Fruit fly (Drosophila melanogaster) whole organism, embryonic: ENCODE data around the gene Alg2.

ENCODE experiments used
- Aef1 ChIP-seq: fragments of 200-800 bp; sonication (Bioruptor generic); IDR thresholded peaks from 3 replicates; pipeline ENCODE4 v1.3.6; 2022; ENCODE audit warnings: missing biosample characterization, missing genetic modification characterization
- CG10267 ChIP-seq: fragments of 200-800 bp; sonication (Bioruptor generic); optimal IDR thresholded peaks from 2 replicates; lab custom pipeline; 2018; ENCODE audit warnings: missing biosample characterization, mild to moderate bottlenecking, missing genetic modification characterization, moderate library complexity
- CG11085 ChIP-seq: fragments of 200-800 bp; sonication (Bioruptor generic); IDR thresholded peaks from 2 replicates; pipeline ENCODE4 v1.3.6; 2022; ENCODE audit warnings: missing biosample characterization, missing genetic modification characterization
- CG1233 ChIP-seq: fragments of 200-800 bp; sonication (Bioruptor generic); optimal IDR thresholded peaks from 4 replicates; lab custom pipeline; 2018; ENCODE audit warnings: missing biosample characterization, mild to moderate bottlenecking, missing genetic modification characterization
- CG13775 ChIP-seq: fragments of 200-800 bp; sonication (Bioruptor generic); optimal IDR thresholded peaks from 3 replicates; lab custom pipeline; 2017; ENCODE audit warnings: missing biosample characterization, mild to moderate bottlenecking, missing genetic modification characterization
- CG15073 ChIP-seq: fragments of 200-800 bp; sonication (Bioruptor generic); optimal IDR thresholded peaks from 2 replicates; lab custom pipeline; 2016; ENCODE audit warnings: missing biosample characterization, missing genetic modification characterization
- CG16813 ChIP-seq: fragments of 200-800 bp; sonication (Bioruptor generic); IDR thresholded peaks from 3 replicates; pipeline ENCODE4 v1.3.6; 2022; ENCODE audit warnings: missing biosample characterization, missing genetic modification characterization; ENCODE audit not compliant: partially characterized antibody
- CG1832 ChIP-seq: fragments of 200-800 bp; sonication (Bioruptor generic); optimal IDR thresholded peaks from 2 replicates; lab custom pipeline; 2017; ENCODE audit warnings: missing biosample characterization, mild to moderate bottlenecking, missing genetic modification characterization, inconsistent platforms
- CG32532 ChIP-seq: fragments of 200-800 bp; sonication (Bioruptor generic); IDR thresholded peaks from 2 replicates; pipeline ENCODE4 v1.3.6; 2022; ENCODE audit warnings: missing biosample characterization, missing genetic modification characterization
- CG3726 ChIP-seq: fragments of 200-800 bp; sonication (Bioruptor generic); IDR thresholded peaks from 3 replicates; pipeline ENCODE4, ENCODE4 v1.3.6; 2022; ENCODE audit warnings: missing biosample characterization, missing genetic modification characterization
- CG4360 ChIP-seq: fragments of 200-800 bp; sonication (Bioruptor generic); IDR thresholded peaks from 2 replicates; pipeline ENCODE4 v1.3.6; 2022; ENCODE audit warnings: missing biosample characterization, missing genetic modification characterization
- CG6254 ChIP-seq: fragments of 200-800 bp; sonication (Bioruptor generic); optimal IDR thresholded peaks from 3 replicates; lab custom pipeline; 2017; ENCODE audit warnings: mild to moderate bottlenecking, missing biosample characterization, missing genetic modification reagents, missing genetic modification characterization
- CG8765 ChIP-seq: fragments of 200-800 bp; sonication (Bioruptor generic); IDR thresholded peaks from 2 replicates; pipeline ENCODE4 v1.3.6; 2022; ENCODE audit warnings: missing biosample characterization, missing genetic modification characterization
- CG9797 ChIP-seq: fragments of 200-800 bp; sonication (Bioruptor generic); optimal IDR thresholded peaks from 3 replicates; lab custom pipeline; 2018; ENCODE audit warnings: missing biosample characterization, mild to moderate bottlenecking, missing genetic modification characterization
- CG9932 ChIP-seq: fragments of 200-800 bp; sonication (Bioruptor generic); IDR thresholded peaks from 2 replicates; pipeline ENCODE4 v1.3.6; 2022; ENCODE audit warnings: missing biosample characterization, missing genetic modification characterization
- CkIIα-i1 ChIP-seq: fragments of 200-800 bp; sonication (Bioruptor generic); IDR thresholded peaks from 2 replicates; pipeline ENCODE4 v1.3.6; 2022; ENCODE audit warnings: missing biosample characterization, missing genetic modification characterization
- Dek ChIP-seq: fragments of 200-800 bp; sonication (Bioruptor generic); optimal IDR thresholded peaks from 3 replicates; lab custom pipeline; 2019; ENCODE audit warnings: missing biosample characterization, mild to moderate bottlenecking, missing genetic modification characterization, moderate library complexity
- Dfd ChIP-seq, 2 experiments: fragments of >200 bp; optimal IDR thresholded peaks; 2 replicates each; lab custom pipeline; 2017; ENCODE audit warnings: missing biosample characterization in 2 of 2, missing genetic modification characterization in 2 of 2
- Dp ChIP-seq: fragments of 200-800 bp; sonication (Bioruptor generic); optimal IDR thresholded peaks from 2 replicates; lab custom pipeline; 2018; ENCODE audit warnings: missing biosample characterization, mild to moderate bottlenecking, missing genetic modification characterization, moderate library complexity
- E2f1 ChIP-seq: fragments of 200-800 bp; sonication (Bioruptor generic); IDR thresholded peaks from 2 replicates; pipeline ENCODE4 v1.3.6; 2022; ENCODE audit warnings: missing biosample characterization, missing genetic modification characterization
- H2.0 ChIP-seq: fragments of 200-800 bp; sonication (Bioruptor generic); IDR thresholded peaks from 2 replicates; pipeline ENCODE4 v1.3.6; 2022; ENCODE audit warnings: missing biosample characterization, missing genetic modification characterization
- Jarid2 ChIP-seq: fragments of 200-800 bp; sonication (Bioruptor generic); optimal IDR thresholded peaks from 3 replicates; lab custom pipeline; 2017; ENCODE audit warnings: mild to moderate bottlenecking, missing biosample characterization, missing genetic modification reagents, missing genetic modification characterization
- Lim3 ChIP-seq: fragments of 200-800 bp; sonication (Bioruptor generic); IDR thresholded peaks from 2 replicates; pipeline ENCODE4 v1.3.6; 2022; ENCODE audit warnings: missing biosample characterization, missing genetic modification characterization
- MESR4 ChIP-seq: fragments of 200-800 bp; sonication (Bioruptor generic); optimal IDR thresholded peaks from 2 replicates; lab custom pipeline; 2018; ENCODE audit warnings: missing biosample characterization, mild to moderate bottlenecking, missing genetic modification characterization, moderate library complexity
- Med ChIP-seq: fragments of 200-800 bp; sonication (Bioruptor generic); peaks from one replicate; lab custom pipeline; 2016; ENCODE audit warnings: missing biosample characterization, missing genetic modification characterization, mild to moderate bottlenecking, inconsistent platforms, moderate library complexity
- PHDP ChIP-seq: fragments of 200-800 bp; sonication (Bioruptor generic); optimal IDR thresholded peaks from 3 replicates; lab custom pipeline; 2018; ENCODE audit warnings: missing biosample characterization, mild to moderate bottlenecking, missing genetic modification characterization, moderate library complexity
- Rfx ChIP-seq: fragments of 200-800 bp; sonication (Bioruptor generic); IDR thresholded peaks from 2 replicates; pipeline ENCODE4 v1.3.6; 2022; ENCODE audit warnings: missing biosample characterization, missing genetic modification characterization
- Scr ChIP-seq: fragments of 200-800 bp; sonication (Bioruptor generic); IDR thresholded peaks from 2 replicates; pipeline ENCODE4 v1.3.6; 2022; ENCODE audit warnings: missing biosample characterization, missing genetic modification characterization; ENCODE audit not compliant: partially characterized antibody
- TFAM ChIP-seq: fragments of 200-800 bp; sonication (Bioruptor generic); optimal IDR thresholded peaks from 2 replicates; lab custom pipeline; 2017; ENCODE audit warnings: missing biosample characterization, missing genetic modification characterization, inconsistent platforms
- aop ChIP-seq: fragments of 200-800 bp; sonication (Bioruptor generic); IDR thresholded peaks from 2 replicates; pipeline ENCODE4 v1.3.6; 2022; ENCODE audit warnings: missing biosample characterization, missing genetic modification characterization
- ap ChIP-seq: fragments of 200-800 bp; sonication (Bioruptor generic); IDR thresholded peaks from 2 replicates; pipeline ENCODE4 v1.3.6; 2022; ENCODE audit warnings: missing biosample characterization, missing genetic modification characterization
- ato ChIP-seq: fragments of 200-800 bp; sonication (Bioruptor generic); IDR thresholded peaks from 2 replicates; pipeline ENCODE4 v1.3.6; 2022; ENCODE audit warnings: missing biosample characterization, missing genetic modification characterization; ENCODE audit not compliant: partially characterized antibody
- danr ChIP-seq: fragments of 200-800 bp; sonication (Bioruptor generic); IDR thresholded peaks from 2 replicates; pipeline ENCODE4 v1.3.6; 2022; ENCODE audit warnings: missing biosample characterization, missing genetic modification characterization
- dimm ChIP-seq: fragments of 200-800 bp; sonication (Bioruptor generic); IDR thresholded peaks from 2 replicates; pipeline ENCODE4 v1.3.6; 2022; ENCODE audit warnings: missing biosample characterization, missing genetic modification characterization
- dmrt99B ChIP-seq: fragments of 200-800 bp; sonication (Bioruptor generic); optimal IDR thresholded peaks from 2 replicates; lab custom pipeline; 2018; ENCODE audit warnings: missing biosample characterization, mild to moderate bottlenecking, missing genetic modification characterization, moderate library complexity
- en ChIP-seq: fragments of 200-800 bp; sonication (Bioruptor generic); optimal IDR thresholded peaks from 2 replicates; lab custom pipeline; 2016; ENCODE audit warnings: missing biosample characterization, missing genetic modification characterization
- eve ChIP-seq, 2 experiments: fragments of >200 bp; optimal IDR thresholded peaks; 2 replicates each; lab custom pipeline; 2017; ENCODE audit warnings: missing biosample characterization in 2 of 2, missing genetic modification characterization in 2 of 2
- exex ChIP-seq: fragments of 200-800 bp; sonication (Bioruptor generic); optimal IDR thresholded peaks from 4 replicates; lab custom pipeline; 2018; ENCODE audit warnings: missing biosample characterization, mild to moderate bottlenecking, missing genetic modification characterization, moderate library complexity
- ftz-f1 ChIP-seq: fragments of 200-800 bp; sonication (Bioruptor generic); optimal IDR thresholded peaks from 2 replicates; lab custom pipeline; 2016; ENCODE audit warnings: missing biosample characterization, missing genetic modification characterization
- fu2 ChIP-seq: fragments of 200-800 bp; sonication (Bioruptor generic); optimal IDR thresholded peaks from 2 replicates; lab custom pipeline; 2016; ENCODE audit warnings: missing biosample characterization, missing genetic modification characterization
- hbn ChIP-seq: fragments of 200-800 bp; sonication (Bioruptor generic); IDR thresholded peaks from 2 replicates; pipeline ENCODE4 v1.3.6; 2022; ENCODE audit warnings: missing biosample characterization, missing genetic modification characterization; ENCODE audit not compliant: partially characterized antibody
- ken ChIP-seq: fragments of 200-800 bp; sonication (Bioruptor generic); IDR thresholded peaks from 3 replicates; pipeline ENCODE4 v1.3.6; 2022; ENCODE audit warnings: missing biosample characterization, missing genetic modification characterization
- luna ChIP-seq: fragments of 200-800 bp; sonication (Bioruptor generic); optimal IDR thresholded peaks from 2 replicates; lab custom pipeline; 2016; ENCODE audit warnings: missing biosample characterization, missing genetic modification characterization
- org-1 ChIP-seq: fragments of 200-800 bp; sonication (Bioruptor generic); optimal IDR thresholded peaks from 2 replicates; lab custom pipeline; 2017; ENCODE audit warnings: missing biosample characterization, missing genetic modification characterization
- pb ChIP-seq: fragments of 200-800 bp; sonication (Bioruptor generic); optimal IDR thresholded peaks from 3 replicates; lab custom pipeline; 2016; ENCODE audit warnings: missing biosample characterization, missing genetic modification characterization
- peb ChIP-seq: fragments of 200-800 bp; sonication (Bioruptor generic); IDR thresholded peaks from 2 replicates; pipeline ENCODE4 v1.3.6; 2022; ENCODE audit warnings: missing biosample characterization, missing genetic modification characterization
- ranshi ChIP-seq: fragments of 200-800 bp; sonication (Bioruptor generic); IDR thresholded peaks from 2 replicates; pipeline ENCODE4 v1.3.6; 2022; ENCODE audit warnings: missing biosample characterization, missing genetic modification characterization
- sr ChIP-seq: fragments of 200-800 bp; sonication (Bioruptor generic); IDR thresholded peaks from 3 replicates; pipeline ENCODE4 v1.3.6; 2022; ENCODE audit warnings: missing biosample characterization, missing genetic modification characterization
- unpg ChIP-seq: fragments of 200-800 bp; sonication (Bioruptor generic); optimal IDR thresholded peaks from 3 replicates; lab custom pipeline; 2018; ENCODE audit warnings: missing biosample characterization, mild to moderate bottlenecking, missing genetic modification characterization, moderate library complexity
- vfl ChIP-seq: fragments of 200-800 bp; sonication (Bioruptor generic); optimal IDR thresholded peaks from 2 replicates; lab custom pipeline; 2016; ENCODE audit warnings: missing biosample characterization, missing genetic modification characterization
- zen ChIP-seq: fragments of 200-800 bp; sonication (Bioruptor generic); optimal IDR thresholded peaks from 3 replicates; lab custom pipeline; 2018; ENCODE audit warnings: missing biosample characterization, mild to moderate bottlenecking, missing genetic modification characterization, moderate library complexity

The Alg2 gene

DNA sequence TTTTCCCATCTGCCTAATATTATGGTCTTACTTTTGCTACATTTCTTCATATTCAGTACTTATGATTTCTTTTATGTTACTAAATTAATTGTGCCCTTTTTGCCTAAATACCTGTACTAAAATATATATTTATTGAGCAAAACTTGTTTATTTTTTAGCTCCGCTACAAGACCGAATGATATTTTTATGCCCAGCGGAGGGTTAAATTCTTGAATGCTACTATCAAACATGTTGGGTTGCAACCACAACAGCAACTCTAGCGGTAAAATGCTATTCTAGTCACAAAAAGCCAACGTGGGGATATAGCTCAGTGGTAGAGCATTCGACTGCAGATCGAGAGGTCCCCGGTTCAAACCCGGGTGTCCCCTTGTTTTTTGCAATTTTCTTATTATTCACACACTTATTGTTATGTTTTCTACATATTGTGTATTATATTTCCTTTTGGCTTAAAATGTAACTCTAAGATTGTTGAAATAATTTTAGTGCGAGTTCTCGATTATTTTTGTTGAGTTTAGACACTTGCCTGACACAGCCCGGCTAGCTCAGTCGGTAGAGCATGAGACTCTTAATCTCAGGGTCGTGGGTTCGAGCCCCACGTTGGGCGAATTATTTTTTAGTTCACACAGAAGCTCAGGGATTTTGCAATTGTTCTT, 47.4 kb upstream of the Alg2 start (continued):
- no peak for TF ChIP-seq peb (GFP tag; lab: Robert Waterston, UW)
- TF ChIP-seq zen (tag; lab: Kevin White, UChicago), result no peak
- TF ChIP-seq CG9932, result peak; percentile 51
- peak; percentile 20; the same call in 1 of the 2 replicates for TF ChIP-seq H2.0
- TF ChIP-seq CkIIα-i1 (GFP tag; lab: Robert Waterston, UW), result no peak
- TF ChIP-seq Rfx (GFP tag; lab: Robert Waterston, UW), result peak; percentile 42; the same call in 1 of the 2 replicates
- peak; percentile 93 for TF ChIP-seq ato (GFP tag; lab: Robert Waterston, UW)
- TF ChIP-seq PHDP, result peak; percentile 20
- TF ChIP-seq ken, result 0 out of 3 replicates have a peak, but pooled peaks have one; percentile 37
- no peak for TF ChIP-seq unpg (GFP tag; lab: Kevin White, UChicago)
- no peak for TF ChIP-seq aop
- TF ChIP-seq sr (GFP tag; lab: Robert Waterston, UW), result no peak
- TF ChIP-seq Dek (tag; lab: Kevin White, UChicago), result no peak
- TF ChIP-seq Scr, result peak; percentile 74
- no peak for TF ChIP-seq CG8765 (GFP tag; lab: Robert Waterston, UW)
- TF ChIP-seq E2f1 (GFP tag; lab: Robert Waterston, UW), result no peak
- TF ChIP-seq CG32532, result peak; percentile 43; the same call in 1 of the 2 replicates
- TF ChIP-seq CG4360 (GFP tag; lab: Robert Waterston, UW), result no peak
- no peak for TF ChIP-seq MESR4
- TF ChIP-seq CG3726 (GFP tag; lab: Robert Waterston, UW), result no peak
- no peak for TF ChIP-seq ranshi (GFP tag; lab: Robert Waterston, UW)
- TF ChIP-seq org-1, result no peak
- TF ChIP-seq ftz-f1 (GFP tag; lab: Kevin White, UChicago), result no peak
- TF ChIP-seq CG16813, result peak; percentile 89
- no peak for TF ChIP-seq TFAM (GFP tag; lab: Kevin White, UChicago)
- no peak for TF ChIP-seq vfl (GFP tag; lab: Kevin White, UChicago)
- TF ChIP-seq Aef1, result no peak
- no peak for TF ChIP-seq eve (GFP tag; optimal IDR thresholded peaks at IDR 0.05; lab: Kevin White, UChicago)
- no peak for TF ChIP-seq CG9797 (GFP tag; lab: Kevin White, UChicago)
- TF ChIP-seq en (GFP tag; lab: Kevin White, UChicago), result peak; percentile 5
- TF ChIP-seq CG11085, result no peak
- TF ChIP-seq CG1233 (GFP tag; lab: Kevin White, UChicago), result no peak
- no peak for TF ChIP-seq CG15073 (GFP tag; lab: Kevin White, UChicago)
- no peak for TF ChIP-seq exex (tag; lab: Kevin White, UChicago)
- no peak for TF ChIP-seq hbn
- no peak for TF ChIP-seq luna (GFP tag; lab: Kevin White, UChicago)
- TF ChIP-seq CG6254, result no peak
- no peak for TF ChIP-seq pb (GFP tag; lab: Kevin White, UChicago)
- TF ChIP-seq fu2 (GFP tag; lab: Kevin White, UChicago), result no peak
- no peak for TF ChIP-seq CG1832 (GFP tag; lab: Kevin White, UChicago)
- TF ChIP-seq Dp (GFP tag; lab: Kevin White, UChicago), result no peak
- no peak for TF ChIP-seq CG10267 (tag; lab: Kevin White, UChicago)
- TF ChIP-seq dimm, result no peak
- no peak for TF ChIP-seq CG13775 (GFP tag; lab: Kevin White, UChicago)
- TF ChIP-seq danr (GFP tag; lab: Robert Waterston, UW), result no peak
- peak; percentile 26 for TF ChIP-seq Med (GFP tag; lab: Kevin White, UChicago)
- no peak for TF ChIP-seq ap (GFP tag; lab: Robert Waterston, UW)
- no peak for TF ChIP-seq Jarid2 (GFP tag; lab: Kevin White, UChicago)
- no peak for TF ChIP-seq Lim3 (GFP tag; lab: Robert Waterston, UW)
- TF ChIP-seq dmrt99B (tag; lab: Kevin White, UChicago), result no peak
- no peak for TF ChIP-seq Dfd (GFP tag; optimal IDR thresholded peaks at IDR 0.05; lab: Kevin White, UChicago)
